Worm (Caenorhabditis elegans) whole organism, L4 larva: ENCODE measurements around the gene F20C5.7.

Experiments used
- aha-1 ChIP-seq: fragments of 150-350 bp; peaks from one replicate; lab custom pipeline; 2014; ENCODE audit warnings: missing biosample characterization, missing genetic modification characterization
- ceh-28 ChIP-seq: fragments of 150-350 bp; optimal IDR thresholded peaks from 2 replicates; lab custom pipeline; 2014; ENCODE audit warnings: missing biosample characterization, missing genetic modification reagents, missing genetic modification characterization
- ceh-32 ChIP-seq: sonication (generic microtip); optimal IDR thresholded peaks from 2 replicates; lab custom pipeline; 2016; ENCODE audit warnings: mild to moderate bottlenecking, missing genetic modification characterization, missing compliant biosample characterization; ENCODE audit not compliant: poor library complexity
- nhr-11 ChIP-seq: fragments of 150-350 bp; optimal IDR thresholded peaks from 2 replicates; lab custom pipeline; 2014; ENCODE audit warnings: missing biosample characterization, missing genetic modification characterization
- unc-62 ChIP-seq, 3 experiments: fragments of 150-350 bp in 1 of 3; sonication (generic microtip); optimal IDR thresholded peaks in 2 of 3; peaks in 1 of 3; 1 replicate in 1 of 3; 2 replicates in 2 of 3; lab custom pipeline; 2014 to 2017; ENCODE audit warnings: missing biosample characterization in 3 of 3, missing genetic modification characterization in 3 of 3, missing genetic modification reagents in 3 of 3, missing genotype in 1 of 3

The F20C5.7 gene

ce11 chrIV:8705504-8705903 lies 40.0 kb downstream of the F20C5.7 start, which contains the start of gene H23L24.4:
Gene H23L24.4, minus strand, starts transcription at chrIV:8705604.
- TF ChIP-seq aha-1 (tag; lab: Kevin White, UChicago) (peak; percentile 72), ceh-28 (tag; lab: Kevin White, UChicago) (no peak)

DNA sequence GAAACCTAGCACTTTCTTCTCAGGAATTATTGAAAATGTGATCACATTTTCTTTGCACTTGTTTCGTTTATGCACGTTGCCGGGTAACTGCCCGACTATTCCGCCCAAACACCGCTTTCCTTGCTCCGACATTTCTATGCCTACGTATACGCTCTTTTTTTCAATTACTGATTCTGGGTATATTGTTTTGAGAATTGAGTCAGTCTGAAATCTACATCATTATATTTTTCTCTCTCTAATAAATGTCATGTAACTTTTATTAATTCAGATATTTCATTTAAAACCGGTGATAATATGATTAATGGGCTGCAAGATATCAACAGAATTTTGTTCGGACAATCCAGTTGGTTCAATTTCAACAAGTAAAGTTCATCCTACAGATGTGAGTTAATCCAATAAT lies 48.1 kb downstream of the F20C5.7 start, which contains the start of gene ttll-11:
TSS of gene ttll-11 (plus strand) at position 301 of the 400 bp plus-strand sequence.
- TF ChIP-seq nhr-11 (tag; lab: Kevin White, UChicago) (peak; percentile 15), ceh-32 (tag; lab: Kevin White, UChicago) (no peak), unc-62 (GFP tag; optimal IDR thresholded peaks at IDR 0.05 in 1 of 2; lab: Kevin White, UChicago) (peak in 1 of 2 experiments; percentile 21), unc-62 (tag; optimal IDR thresholded peaks at IDR 0.05; lab: Kevin White, UChicago) (no peak)
